Fruit fly (Drosophila melanogaster): Measurements from ENCODE around the gene CG15812.

CG15812 gene

dm6 chr3L:3142516-3143382 is 17.0 kb upstream of the CG15812 start (continued):
- TF ChIP-seq CG34376 (GFP tag; optimal IDR thresholded peaks at IDR 0.05) (peak; percentile 78), CG18262 (tag; optimal IDR thresholded peaks at IDR 0.05) (no peak), Pdp1 (GFP tag; optimal IDR thresholded peaks at IDR 0.05) (peak in 1 of 2 experiments; percentile 26), CG13296 (GFP tag; optimal IDR thresholded peaks at IDR 0.05) (no peak), CrebB (tag; optimal IDR thresholded peaks at IDR 0.05) (no peak), Scr (GFP tag; IDR thresholded peaks at IDR 0.05; ENCODE audit: partially characterized antibody) (no peak), CG17568 (GFP tag; optimal IDR thresholded peaks at IDR 0.05) (peak; percentile 1), CG31388 (GFP tag; optimal IDR thresholded peaks at IDR 0.05) (no peak), CG5180 (GFP tag; optimal IDR thresholded peaks at IDR 0.05) (no peak), ham (GFP tag; IDR thresholded peaks at IDR 0.05) (no peak), CG17359 (tag; optimal IDR thresholded peaks at IDR 0.05) (no peak), MESR4 (GFP tag; optimal IDR thresholded peaks at IDR 0.05) (peak; percentile 73), CG4617 (GFP tag; optimal IDR thresholded peaks at IDR 0.05; ENCODE audit: borderline replicate concordance) (peak; percentile 46), CG8290 (GFP tag; optimal IDR thresholded peaks at IDR 0.05) (no peak), CG8290 (tag; optimal IDR thresholded peaks at IDR 0.05) (peak in 1 of 2 experiments; percentile 17)

DNA sequence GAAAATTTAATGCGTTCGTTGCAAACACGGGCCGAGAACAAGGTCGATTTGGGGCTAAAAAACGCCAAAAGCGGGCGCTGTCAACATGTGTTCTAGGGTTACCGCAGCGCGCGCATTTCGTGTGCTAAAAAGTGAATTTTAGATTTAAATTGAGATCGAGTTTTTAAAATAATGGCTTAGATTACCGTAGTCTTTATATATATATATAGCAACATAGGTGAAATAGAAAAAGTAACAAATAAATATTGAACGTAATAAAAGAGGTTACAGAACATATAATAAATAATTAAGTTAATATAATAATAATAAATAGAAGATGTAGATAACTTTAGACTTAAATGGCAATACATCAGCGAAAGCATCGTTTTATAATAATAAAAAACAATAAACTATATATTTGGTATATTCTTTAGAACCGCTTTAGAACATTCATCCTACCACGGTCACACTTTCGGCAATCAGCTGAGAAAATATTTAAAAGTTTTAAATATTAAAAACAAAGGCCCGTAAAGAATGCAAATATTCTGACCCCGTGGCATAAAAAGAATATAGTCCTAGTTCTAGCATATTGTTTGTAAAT is 16.3 kb upstream of the CG15812 start, which contains the start of the genes CG11537 and Alg2:
Gene CG11537 (minus strand): TSS at position 75 of the 580 bp plus-strand sequence.
Gene Alg2 (plus strand): TSS at position 426 of the 580 bp plus-strand sequence.
- TF ChIP-seq E2f2 (GFP tag; IDR thresholded peaks at IDR 0.05) = peak; percentile 36
- peak; percentile 36 for TF ChIP-seq CG2120 (GFP tag; optimal IDR thresholded peaks at IDR 0.05)
- no peak for TF ChIP-seq repo (GFP tag; optimal IDR thresholded peaks at IDR 0.05)
- peak; percentile 61 for TF ChIP-seq CG9932 (GFP tag; IDR thresholded peaks at IDR 0.05)
- TF ChIP-seq sd (tag; optimal IDR thresholded peaks at IDR 0.05) = no peak
- TF ChIP-seq Meics (GFP tag; optimal IDR thresholded peaks at IDR 0.05) = peak; percentile 39
- peak; percentile 69 for TF ChIP-seq gfzf (GFP tag; optimal IDR thresholded peaks at IDR 0.05)
- peak; percentile 7 for TF ChIP-seq CG1602 (GFP tag; optimal IDR thresholded peaks at IDR 0.05)
- no peak for TF ChIP-seq ems (GFP tag; optimal IDR thresholded peaks at IDR 0.05)
- no peak for TF ChIP-seq D19B (GFP tag; optimal IDR thresholded peaks at IDR 0.05)
- peak; percentile 66 for TF ChIP-seq CG9797 (GFP tag; optimal IDR thresholded peaks at IDR 0.05)
- TF ChIP-seq Hr51 (GFP tag; optimal IDR thresholded peaks at IDR 0.05) = peak in 1 of 2 experiments; percentile 14
- no peak for TF ChIP-seq ara (GFP tag; IDR thresholded peaks at IDR 0.05)
- no peak for TF ChIP-seq Bgb (GFP tag; IDR thresholded peaks at IDR 0.05; ENCODE audit: partially characterized antibody)
- TF ChIP-seq CG17829 (tag; optimal IDR thresholded peaks at IDR 0.05) = peak; percentile 44
- peak; percentile 34 for TF ChIP-seq Fer3 (tag; optimal IDR thresholded peaks at IDR 0.05)
- peak; percentile 4 for TF ChIP-seq sug (tag; optimal IDR thresholded peaks at IDR 0.05)
- no peak for TF ChIP-seq TFAM (GFP tag; optimal IDR thresholded peaks at IDR 0.05)
- TF ChIP-seq Adf1 (GFP tag; IDR thresholded peaks at IDR 0.05) = no peak
- peak; percentile 35 for TF ChIP-seq CG15514 (GFP tag; optimal IDR thresholded peaks at IDR 0.05)
- TF ChIP-seq phol (tag; optimal IDR thresholded peaks at IDR 0.05) = peak; percentile 44
- peak; percentile 73 for TF ChIP-seq twi (tag; optimal IDR thresholded peaks at IDR 0.05)
- TF ChIP-seq crc (GFP tag; optimal IDR thresholded peaks at IDR 0.05) = no peak
- TF ChIP-seq CG18476 (GFP tag; optimal IDR thresholded peaks at IDR 0.05) = peak; percentile 12
- TF ChIP-seq CG9609 (GFP tag; optimal IDR thresholded peaks at IDR 0.05) = peak; percentile 6
- TF ChIP-seq H2.0 (GFP tag; IDR thresholded peaks at IDR 0.05) = 0 out of 2 replicates have a peak, but pooled peaks have one; percentile 7
- TF ChIP-seq lilli (GFP tag; optimal IDR thresholded peaks at IDR 0.05) = peak; percentile 38
- peak; percentile 35 for TF ChIP-seq CG13624 (GFP tag; optimal IDR thresholded peaks at IDR 0.05)
- peak; percentile 45 for TF ChIP-seq CG18262 (tag; optimal IDR thresholded peaks at IDR 0.05)
- peak; percentile 26 for TF ChIP-seq CG30020 (tag; optimal IDR thresholded peaks at IDR 0.05)
- no peak for TF ChIP-seq Gsc (GFP tag; IDR thresholded peaks at IDR 0.05)
- TF ChIP-seq CG15696 (tag; optimal IDR thresholded peaks at IDR 0.05) = peak; percentile 0
- peak; percentile 59 for TF ChIP-seq lab (GFP tag; optimal IDR thresholded peaks at IDR 0.05)
